Fruit fly (Drosophila melanogaster): Measurements from ENCODE around the gene SelR.

DNA sequence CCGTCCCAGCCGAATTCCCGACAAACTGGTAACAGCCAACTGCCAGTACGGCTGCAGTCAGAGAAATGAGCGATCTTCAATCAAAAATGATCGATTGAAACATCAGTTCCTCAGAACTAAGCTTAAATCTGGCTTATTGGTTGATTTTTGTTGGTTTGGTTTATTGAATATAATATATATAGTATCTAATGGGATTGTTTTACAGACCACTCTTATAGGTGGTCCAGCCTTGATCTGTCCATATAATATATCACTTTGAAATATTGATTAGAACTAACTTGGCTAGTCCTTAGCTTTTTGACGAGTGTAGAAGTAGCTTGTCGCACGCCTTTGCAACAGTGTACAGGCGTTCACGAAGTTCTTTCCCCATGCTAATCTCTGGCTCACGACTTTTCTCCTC, 26.0 kb downstream of the SelR start:
- TF ChIP-seq h (optimal IDR thresholded peaks at IDR 0.05), result no peak
- TF ChIP-seq ttk (optimal IDR thresholded peaks at IDR 0.05), result no peak
- TF ChIP-seq Myc (optimal IDR thresholded peaks at IDR 0.05), result no peak
- TF ChIP-seq insv (optimal IDR thresholded peaks at IDR 0.05), result no peak
